Fruit fly (Drosophila melanogaster) whole organism, pupa: ENCODE measurements around the gene B9d1.

Experiments used
- CG10348 ChIP-seq: fragments of 200-800 bp; sonication (Bioruptor generic); IDR thresholded peaks from 2 replicates; pipeline ENCODE4 v1.3.6; 2022; ENCODE audit warnings: missing biosample characterization, missing genetic modification characterization
- CG12605 ChIP-seq: fragments of 200-800 bp; sonication (Bioruptor generic); IDR thresholded peaks from 2 replicates; pipeline ENCODE4 v1.3.6; 2022; ENCODE audit warnings: missing biosample characterization, missing genetic modification characterization
- CG13204 ChIP-seq: fragments of 200-800 bp; sonication (Bioruptor generic); optimal IDR thresholded peaks from 2 replicates; lab custom pipeline; 2018; ENCODE audit warnings: missing biosample characterization, mild to moderate bottlenecking, missing genetic modification characterization, moderate library complexity
- CG14655 ChIP-seq: fragments of 200-800 bp; sonication (Bioruptor generic); optimal IDR thresholded peaks from 3 replicates; lab custom pipeline; 2017; ENCODE audit warnings: mild to moderate bottlenecking, missing biosample characterization, missing genetic modification reagents, missing genetic modification characterization
- CG15710 ChIP-seq: fragments of 200-800 bp; sonication (Bioruptor generic); optimal IDR thresholded peaks from 2 replicates; lab custom pipeline; 2018; ENCODE audit warnings: missing biosample characterization, mild to moderate bottlenecking, missing genetic modification characterization, moderate library complexity
- CG17806 ChIP-seq: fragments of 200-800 bp; sonication (Bioruptor generic); optimal IDR thresholded peaks from 2 replicates; lab custom pipeline; 2018; ENCODE audit warnings: missing biosample characterization, mild to moderate bottlenecking, missing genetic modification characterization, moderate library complexity
- CG32121 ChIP-seq: fragments of 200-800 bp; sonication (Bioruptor generic); IDR thresholded peaks from 2 replicates; pipeline ENCODE4 v1.3.6; 2022; ENCODE audit warnings: missing biosample characterization, missing genetic modification characterization
- CG34367 ChIP-seq: fragments of 200-800 bp; sonication (Bioruptor generic); optimal IDR thresholded peaks from 2 replicates; lab custom pipeline; 2018; ENCODE audit warnings: missing biosample characterization, mild to moderate bottlenecking, missing genetic modification characterization
- CG4496 ChIP-seq: fragments of 200-800 bp; sonication (Bioruptor generic); IDR thresholded peaks from 3 replicates; pipeline ENCODE4 v1.3.6; 2022; ENCODE audit warnings: missing biosample characterization, missing genetic modification characterization
- CG8159 ChIP-seq: fragments of 200-800 bp; sonication (Bioruptor generic); optimal IDR thresholded peaks from 3 replicates; lab custom pipeline; 2018; ENCODE audit warnings: missing biosample characterization, mild to moderate bottlenecking, missing genetic modification characterization, moderate library complexity
- CG8301 ChIP-seq: fragments of 200-800 bp; sonication (Bioruptor generic); optimal IDR thresholded peaks from 2 replicates; lab custom pipeline; 2018; ENCODE audit warnings: missing biosample characterization, mild to moderate bottlenecking, missing genetic modification characterization
- CG9948 ChIP-seq: fragments of 200-800 bp; sonication (Bioruptor generic); optimal IDR thresholded peaks from 2 replicates; lab custom pipeline; 2018; ENCODE audit warnings: missing biosample characterization, mild to moderate bottlenecking, missing genetic modification characterization, moderate library complexity
- D1 ChIP-seq: fragments of 200-800 bp; sonication (Bioruptor generic); optimal IDR thresholded peaks from 2 replicates; lab custom pipeline; 2018; ENCODE audit warnings: missing biosample characterization, mild to moderate bottlenecking, missing genetic modification characterization, moderate library complexity
- EcR ChIP-seq: fragments of 200-800 bp; sonication (Bioruptor generic); optimal IDR thresholded peaks from 3 replicates; lab custom pipeline; 2019; ENCODE audit warnings: missing biosample characterization, missing genetic modification characterization, mild to moderate bottlenecking, moderate library complexity, missing genetic modification reagents
- Ets98B ChIP-seq: fragments of 200-800 bp; sonication (Bioruptor generic); IDR thresholded peaks from 2 replicates; pipeline ENCODE4 v1.3.6; 2022; ENCODE audit warnings: missing biosample characterization, missing genetic modification characterization
- Pif1A ChIP-seq: fragments of 200-800 bp; sonication (Bioruptor generic); optimal IDR thresholded peaks from 3 replicates; lab custom pipeline; 2016; ENCODE audit warnings: missing biosample characterization, missing genetic modification characterization
- Pif1B ChIP-seq: fragments of 200-800 bp; sonication (Bioruptor generic); optimal IDR thresholded peaks from 3 replicates; lab custom pipeline; 2016; ENCODE audit warnings: missing biosample characterization, missing genetic modification characterization
- Snoo ChIP-seq: fragments of 200-800 bp; sonication (Bioruptor generic); optimal IDR thresholded peaks from 3 replicates; lab custom pipeline; 2017; ENCODE audit warnings: missing biosample characterization, mild to moderate bottlenecking, missing genetic modification characterization, inconsistent platforms
- gl ChIP-seq: fragments of 200-800 bp; sonication (Bioruptor generic); optimal IDR thresholded peaks from 2 replicates; lab custom pipeline; 2018; ENCODE audit warnings: missing biosample characterization, mild to moderate bottlenecking, missing genetic modification characterization
- rn ChIP-seq: fragments of 200-800 bp; sonication (Bioruptor generic); IDR thresholded peaks from 2 replicates; pipeline ENCODE4 v1.3.6; 2022; ENCODE audit warnings: missing biosample characterization, missing genetic modification characterization

The B9d1 gene

DNA sequence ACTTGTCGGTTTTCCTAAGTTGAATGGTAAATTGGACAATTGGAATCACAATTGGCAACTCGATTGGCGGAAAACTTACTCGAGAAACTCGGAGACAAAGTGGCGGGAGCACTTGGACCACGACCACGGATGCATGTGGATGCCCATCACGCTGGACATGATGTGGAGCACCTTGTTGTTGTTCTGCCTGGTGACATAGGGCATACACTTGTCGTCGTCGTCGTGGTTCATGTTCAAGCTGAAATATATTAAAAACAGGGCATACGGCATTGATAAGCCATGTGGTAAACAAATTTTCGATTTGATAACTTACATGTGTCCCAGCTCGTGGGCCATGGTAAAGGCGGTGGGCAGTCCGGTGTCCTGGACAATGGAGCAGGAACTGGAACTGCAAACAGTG is 33.9 kb upstream of the B9d1 start:
- TF ChIP-seq CG8301 (tag; lab: Kevin White, UChicago) (no peak), CG8159 (tag; lab: Kevin White, UChicago) (no peak), EcR (GFP tag; lab: Kevin White, UChicago) (no peak), Pif1A (GFP tag; lab: Kevin White, UChicago) (no peak)

DNA sequence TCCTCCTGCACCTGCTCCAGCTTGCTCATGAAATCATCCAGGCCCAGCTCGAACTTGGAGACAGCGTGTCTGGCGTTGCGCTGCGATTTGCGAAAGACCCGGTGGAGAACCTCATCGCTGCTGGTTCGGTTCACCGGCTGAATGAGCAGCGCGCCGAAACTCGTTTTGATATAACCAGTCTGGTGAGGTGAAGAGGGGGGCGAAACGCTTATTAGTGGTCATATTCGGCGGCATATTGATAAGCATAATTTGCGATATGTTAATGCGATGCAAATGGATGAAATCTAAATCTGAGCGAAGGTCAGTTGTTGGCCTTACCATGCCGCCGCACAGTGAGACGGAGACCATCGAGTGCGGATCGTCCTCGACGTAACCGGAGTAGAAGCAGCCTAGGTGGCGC is 33.0 kb upstream of the B9d1 start:
- TF ChIP-seq gl (tag; lab: Kevin White, UChicago), result no peak
- TF ChIP-seq D1 (tag; lab: Kevin White, UChicago), result no peak

DNA sequence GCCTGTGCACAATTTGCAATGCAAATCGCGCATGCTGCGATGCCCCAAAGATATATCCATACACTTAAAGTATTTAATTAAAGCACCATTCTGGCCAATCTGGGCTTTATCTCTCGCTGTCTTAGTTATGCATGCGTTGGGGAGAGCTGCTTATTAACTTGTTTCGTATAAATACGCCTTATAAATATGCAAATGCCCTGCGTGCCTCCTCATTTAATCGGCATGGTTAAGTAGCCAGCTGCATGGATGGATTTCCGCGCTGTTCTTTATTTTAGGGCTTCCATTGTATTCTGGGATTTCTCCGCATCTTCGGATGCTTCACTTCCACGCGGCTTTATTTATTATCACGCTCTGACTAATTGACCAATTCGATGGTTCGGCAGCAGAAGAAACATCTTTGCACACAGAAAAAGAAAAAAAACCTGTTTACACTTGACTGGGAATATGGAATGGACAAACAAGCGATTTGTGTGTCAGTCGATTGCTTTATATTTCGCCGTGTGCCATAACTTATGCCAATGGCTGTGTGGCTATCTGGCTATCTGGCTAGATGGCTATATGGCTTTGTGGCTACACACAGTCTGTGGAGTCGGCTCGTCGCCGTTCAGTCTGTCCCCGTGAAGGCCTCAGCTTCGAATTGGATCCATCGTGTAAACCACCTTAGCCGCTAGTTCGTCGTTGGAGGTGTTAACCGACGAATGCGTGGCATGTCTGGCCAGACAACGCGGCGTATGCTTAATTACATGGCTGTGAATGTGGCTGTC is 30.2 kb upstream of the B9d1 start:
- TF ChIP-seq CG32121 (GFP tag; lab: Robert Waterston, UW), result no peak
- peak; percentile 24 for TF ChIP-seq EcR (GFP tag; lab: Kevin White, UChicago)

DNA sequence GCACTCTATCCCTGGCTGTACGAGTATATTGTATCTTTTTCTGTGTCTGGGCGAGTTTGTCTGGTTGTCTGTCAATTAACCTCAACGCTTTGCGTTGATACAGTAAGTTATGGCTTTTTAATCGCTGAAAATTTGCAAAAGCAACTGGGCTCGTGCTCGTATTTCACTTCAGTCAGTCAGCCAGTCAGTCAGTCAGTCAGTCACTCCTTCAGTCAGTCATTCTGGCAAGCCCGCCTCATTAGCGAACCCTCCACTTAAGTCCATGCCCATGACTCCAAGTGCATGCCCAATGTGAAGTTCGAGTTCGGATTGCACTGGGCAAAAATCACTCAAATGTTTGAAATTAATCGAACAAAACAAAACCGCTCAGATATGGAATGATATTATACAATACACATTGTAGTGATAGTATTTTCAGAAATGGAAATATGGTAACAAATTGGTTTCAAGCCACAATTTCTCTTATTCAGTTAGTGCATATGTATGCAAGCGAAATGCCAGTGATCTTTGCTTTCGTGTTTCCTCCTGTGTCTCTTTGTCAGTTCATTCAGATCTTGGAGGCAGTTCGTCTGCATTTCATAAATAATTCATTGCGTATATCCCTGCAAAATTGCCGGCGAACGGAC is 24.2 kb upstream of the B9d1 start:
- TF ChIP-seq rn (GFP tag; lab: Robert Waterston, UW) (no peak), CG12605 (no peak), Pif1B (GFP tag; lab: Kevin White, UChicago) (peak; percentile 7), CG8159 (tag; lab: Kevin White, UChicago) (peak; percentile 49), CG13204 (GFP tag; lab: Kevin White, UChicago) (no peak), CG34367 (tag; lab: Kevin White, UChicago) (peak; percentile 1), EcR (GFP tag; lab: Kevin White, UChicago) (peak; percentile 67), CG15710 (tag; lab: Kevin White, UChicago) (peak; percentile 49), CG8301 (tag; lab: Kevin White, UChicago) (peak; percentile 3), Snoo (tag; lab: Kevin White, UChicago) (peak; percentile 38), CG32121 (GFP tag; lab: Robert Waterston, UW) (no peak), CG14655 (GFP tag; lab: Kevin White, UChicago) (peak; percentile 1), Ets98B (GFP tag; lab: Robert Waterston, UW) (no peak), gl (tag; lab: Kevin White, UChicago) (no peak), CG17806 (peak; percentile 43), CG4496 (GFP tag; lab: Robert Waterston, UW) (no peak), CG9948 (tag; lab: Kevin White, UChicago) (peak; percentile 13), Pif1A (GFP tag; lab: Kevin White, UChicago) (peak; percentile 27)

DNA sequence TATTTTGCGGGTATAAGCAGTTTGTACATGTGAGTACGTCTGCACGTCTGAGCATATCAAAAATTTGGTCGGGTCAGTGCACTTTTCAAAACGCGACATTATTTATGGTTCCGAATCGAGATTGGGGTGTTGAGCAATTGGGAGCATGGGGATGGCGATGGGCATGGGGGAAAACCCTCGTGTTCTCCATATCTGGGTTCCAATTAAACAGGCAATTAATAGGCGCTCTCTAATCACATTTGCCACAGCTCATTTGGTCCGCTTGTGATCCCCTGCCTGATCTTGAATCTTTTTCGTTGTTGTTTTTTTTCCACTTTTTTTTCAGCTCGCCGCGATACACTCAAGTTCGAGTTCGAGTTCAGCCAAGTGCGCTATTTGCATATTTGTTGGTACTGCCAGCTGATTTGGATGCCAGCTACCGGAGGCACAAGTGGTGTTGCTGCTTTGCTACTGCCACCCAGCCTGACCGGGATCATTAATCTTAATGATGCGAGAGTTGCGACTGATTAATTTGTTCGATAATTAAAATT is 23.5 kb upstream of the B9d1 start:
- no peak for TF ChIP-seq CG32121 (GFP tag; lab: Robert Waterston, UW)
- no peak for TF ChIP-seq CG4496 (GFP tag; lab: Robert Waterston, UW)
- TF ChIP-seq CG14655 (GFP tag; lab: Kevin White, UChicago), result no peak
- TF ChIP-seq CG9948 (tag; lab: Kevin White, UChicago), result no peak
- no peak for TF ChIP-seq Pif1A (GFP tag; lab: Kevin White, UChicago)
- no peak for TF ChIP-seq CG8301 (tag; lab: Kevin White, UChicago)

DNA sequence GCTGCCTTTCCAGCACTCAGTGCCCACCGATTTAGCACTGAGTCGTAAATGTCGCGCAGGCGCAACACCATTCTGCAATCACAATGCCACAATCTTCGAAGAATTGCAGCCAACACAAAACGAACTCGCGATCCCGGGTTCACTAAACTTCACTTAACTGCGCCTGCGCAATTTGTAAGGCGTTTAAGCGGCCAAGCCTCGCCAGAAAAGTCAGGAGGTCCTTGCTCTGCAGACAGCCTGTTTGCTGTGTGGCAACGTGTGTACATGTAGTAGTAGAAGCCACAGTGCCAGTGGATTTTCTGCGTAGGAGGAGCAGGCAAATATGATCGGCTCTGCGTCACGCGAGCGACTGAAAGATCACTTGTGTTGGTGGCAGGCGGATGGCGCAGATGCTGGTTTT is 18.5 kb upstream of the B9d1 start:
- peak; percentile 29 for TF ChIP-seq CG13204 (GFP tag; lab: Kevin White, UChicago)
- TF ChIP-seq CG12605, result no peak
- peak; percentile 94 for TF ChIP-seq EcR (GFP tag; lab: Kevin White, UChicago)
- TF ChIP-seq, all 21 proteins: peak for 2

DNA sequence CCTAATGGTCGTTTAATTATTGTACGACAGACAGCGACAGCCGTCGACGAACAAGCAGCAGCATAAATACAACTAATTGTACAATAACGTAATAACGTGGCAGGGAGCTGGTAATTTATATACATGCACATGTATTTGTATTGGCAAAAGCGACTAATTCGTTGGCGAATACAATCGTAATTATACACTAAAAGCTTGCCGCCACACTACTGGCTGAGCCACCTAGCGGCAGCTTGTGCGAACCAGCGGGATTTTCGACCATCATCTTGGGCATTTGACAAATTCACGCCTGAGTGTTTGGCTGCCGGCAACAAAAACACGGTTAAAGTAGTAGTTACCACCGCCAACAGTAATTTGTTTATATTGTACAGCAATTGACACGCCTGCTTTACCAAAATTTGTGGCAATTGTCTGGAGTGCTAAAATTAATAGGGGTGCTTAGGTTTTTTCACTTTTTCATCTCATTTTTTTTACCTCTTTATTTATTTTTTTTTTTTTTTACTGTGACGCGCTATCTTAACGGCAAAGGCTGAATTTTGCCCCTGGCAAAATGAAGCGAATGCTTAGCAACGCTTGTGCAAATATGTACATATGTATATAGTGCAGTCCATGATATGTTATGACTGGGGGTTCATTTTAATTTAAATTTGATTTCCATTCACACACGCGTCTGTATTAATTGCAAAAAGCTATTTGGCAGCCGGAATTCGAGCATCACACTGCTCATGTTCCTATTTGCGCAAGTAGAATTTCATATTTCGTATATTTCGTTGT is 13.5 kb upstream of the B9d1 start:
- TF ChIP-seq CG13204 (GFP tag; lab: Kevin White, UChicago), result no peak
- TF ChIP-seq CG10348, result no peak
- no peak for TF ChIP-seq CG32121 (GFP tag; lab: Robert Waterston, UW)
- no peak for TF ChIP-seq Ets98B (GFP tag; lab: Robert Waterston, UW)
- TF ChIP-seq D1 (tag; lab: Kevin White, UChicago), result no peak
- no peak for TF ChIP-seq CG14655 (GFP tag; lab: Kevin White, UChicago)
- TF ChIP-seq CG8301 (tag; lab: Kevin White, UChicago), result no peak
- TF ChIP-seq rn (GFP tag; lab: Robert Waterston, UW), result no peak
- TF ChIP-seq CG8159 (tag; lab: Kevin White, UChicago), result no peak
- TF ChIP-seq EcR (GFP tag; lab: Kevin White, UChicago), result no peak
- no peak for TF ChIP-seq CG9948 (tag; lab: Kevin White, UChicago)
- no peak for TF ChIP-seq CG12605
- TF ChIP-seq CG17806, result no peak
- no peak for TF ChIP-seq CG15710 (tag; lab: Kevin White, UChicago)
- TF ChIP-seq CG34367 (tag; lab: Kevin White, UChicago), result no peak
